Worm (Caenorhabditis elegans): ENCODE data around the gene pmp-4.

Gene pmp-4

ce11 chrIV:17426970-17427369 lies 21.5 kb upstream of the pmp-4 start:
- no peak for TF ChIP-seq tra-1 (GFP tag; IDR thresholded peaks at IDR 0.05)
- no peak for TF ChIP-seq egl-27 (tag; optimal IDR thresholded peaks at IDR 0.05)
- peak in 1 of 2 experiments; percentile 97 for TF ChIP-seq unc-62 (GFP tag; optimal IDR thresholded peaks at IDR 0.05 in 1 of 2)
- no peak for TF ChIP-seq unc-62 (tag; optimal IDR thresholded peaks at IDR 0.05)
- no peak for TF ChIP-seq skn-1 (tag; optimal IDR thresholded peaks at IDR 0.05)
- TF ChIP-seq rbr-2 (tag; optimal IDR thresholded peaks at IDR 0.05): peak; percentile 20
- TF ChIP-seq fos-1 (tag; optimal IDR thresholded peaks at IDR 0.05): no peak

ce11 chrIV:17417723-17418122 lies 12.3 kb upstream of the pmp-4 start, which contains the start of gene npr-26:
npr-26 (minus strand) TSS chrIV:17417823.
- TF ChIP-seq zag-1 (tag; optimal IDR thresholded peaks at IDR 0.05): no peak
- TF ChIP-seq egl-43 (GFP tag; IDR thresholded peaks at IDR 0.05): no peak
- no peak for TF ChIP-seq F10B5.3 (tag; optimal IDR thresholded peaks at IDR 0.05)
- TF ChIP-seq nhr-237 (tag; optimal IDR thresholded peaks at IDR 0.05): no peak
- TF ChIP-seq unc-39 (tag; optimal IDR thresholded peaks at IDR 0.05): no peak
- TF ChIP-seq nhr-25 (tag; optimal IDR thresholded peaks at IDR 0.05; ENCODE audit: borderline replicate concordance, insufficient read depth): no peak
- TF ChIP-seq ZK337.2 (GFP tag; IDR thresholded peaks at IDR 0.05): no peak
- TF ChIP-seq R02D3.7 (tag; optimal IDR thresholded peaks at IDR 0.05): no peak
- no peak for TF ChIP-seq ceh-44 (GFP tag; IDR thresholded peaks at IDR 0.05)
- TF ChIP-seq lir-3 (tag; optimal IDR thresholded peaks at IDR 0.05): no peak
- no peak for TF ChIP-seq zfp-2 (tag; optimal IDR thresholded peaks at IDR 0.05)

ce11 chrIV:17413343-17413742 lies 7.9 kb upstream of the pmp-4 start:
- TF ChIP-seq ceh-32 (tag; optimal IDR thresholded peaks at IDR 0.05; ENCODE audit: poor library complexity): no peak
- TF ChIP-seq unc-62 (GFP tag; optimal IDR thresholded peaks at IDR 0.05 in 1 of 2): peak in 1 of 2 experiments; percentile 90
- no peak for TF ChIP-seq unc-62 (tag; optimal IDR thresholded peaks at IDR 0.05)

- TF ChIP-seq tag-97 (GFP tag; IDR thresholded peaks at IDR 0.05) (no peak), aha-1 (tag) (peak; percentile 26), arid-1 (GFP tag; conservative IDR thresholded peaks at IDR 0.05) (no peak)
Measured at ce11 chrIV:17407491-17407890, 2.1 kb upstream of the pmp-4 start, which contains the start of gene T02D1.9. T02D1.9 (minus strand) TSS chrIV:17407591.

ce11 chrIV:17407025-17407424 lies 1.6 kb upstream of the pmp-4 start, which contains the start of gene T02D1.7:
T02D1.7 (minus strand) TSS chrIV:17407125.
- TF ChIP-seq F37D6.2 (tag; optimal IDR thresholded peaks at IDR 0.05) (no peak), zip-11 (GFP tag; IDR thresholded peaks at IDR 0.05) (no peak), nhr-237 (tag; optimal IDR thresholded peaks at IDR 0.05) (no peak), lin-13 (GFP tag; optimal IDR thresholded peaks at IDR 0.05) (no peak), nhr-76 (tag; optimal IDR thresholded peaks at IDR 0.05) (no peak)

ce11 chrIV:17406119-17406518 lies 689 bp upstream of the pmp-4 start:
- TF ChIP-seq unc-39 (tag; optimal IDR thresholded peaks at IDR 0.05): no peak
- no peak for TF ChIP-seq daf-16 (GFP tag; optimal IDR thresholded peaks at IDR 0.05)
- peak; percentile 82 for TF ChIP-seq daf-16 (tag; optimal IDR thresholded peaks at IDR 0.05)
- TF ChIP-seq nhr-28 (tag; optimal IDR thresholded peaks at IDR 0.05): peak; percentile 56
- TF ChIP-seq pqm-1 (tag; optimal IDR thresholded peaks at IDR 0.05): peak; percentile 9
- TF ChIP-seq nhr-77 (tag; optimal IDR thresholded peaks at IDR 0.05): peak; percentile 60
- peak; percentile 55 for TF ChIP-seq dve-1 (tag; optimal IDR thresholded peaks at IDR 0.05; ENCODE audit: insufficient read depth)
- peak; percentile 73 for TF ChIP-seq ztf-7 (tag; optimal IDR thresholded peaks at IDR 0.05)
- no peak for TF ChIP-seq dmd-9 (GFP tag; IDR thresholded peaks at IDR 0.05)
- TF ChIP-seq madf-9 (GFP tag; conservative IDR thresholded peaks at IDR 0.05): no peak

Measured in whole organism, L4 larva.